Fruit fly (Drosophila melanogaster) whole organism, embryonic: ENCODE data around the gene rempA.
A peak's percentile ranks its signal among the peaks of the same experiment; 100 is the strongest.

Experiments used
- Abd-B ChIP-seq: fragments of 200-800 bp; sonication (Bioruptor generic); optimal IDR thresholded peaks from 2 replicates; lab custom pipeline; 2018; ENCODE audit warnings: missing biosample characterization, mild to moderate bottlenecking, missing genetic modification characterization, moderate library complexity
- Ada2b ChIP-seq: fragments of 200-800 bp; sonication (Bioruptor generic); IDR thresholded peaks from 2 replicates; pipeline ENCODE4 v1.3.6; 2022; ENCODE audit warnings: missing biosample characterization, missing genetic modification characterization
- Awh ChIP-seq: fragments of 200-800 bp; sonication (Bioruptor generic); IDR thresholded peaks from 2 replicates; pipeline ENCODE4, ENCODE4 v1.3.6; 2022; ENCODE audit warnings: missing biosample characterization, missing genetic modification characterization
- Bteb2 ChIP-seq: fragments of 200-800 bp; sonication (Bioruptor generic); optimal IDR thresholded peaks from 2 replicates; lab custom pipeline; 2016; ENCODE audit warnings: missing biosample characterization, missing genetic modification characterization
- CG12155 ChIP-seq: fragments of 200-800 bp; sonication (Bioruptor generic); optimal IDR thresholded peaks from 3 replicates; lab custom pipeline; 2016; ENCODE audit warnings: missing biosample characterization, missing genetic modification characterization
- CG12219 ChIP-seq: fragments of 200-800 bp; sonication (Bioruptor generic); optimal IDR thresholded peaks from 3 replicates; lab custom pipeline; 2018; ENCODE audit warnings: missing biosample characterization, mild to moderate bottlenecking, missing genetic modification characterization
- CG12659 ChIP-seq: fragments of 200-800 bp; sonication (Bioruptor generic); optimal IDR thresholded peaks from 3 replicates; lab custom pipeline; 2017; ENCODE audit warnings: mild to moderate bottlenecking, missing biosample characterization, missing genetic modification reagents, missing genetic modification characterization
- CG12769 ChIP-seq: fragments of 200-800 bp; sonication (Bioruptor generic); optimal IDR thresholded peaks from 2 replicates; lab custom pipeline; 2019; ENCODE audit warnings: missing biosample characterization, mild to moderate bottlenecking, missing genetic modification characterization, moderate library complexity
- CG16813 ChIP-seq: fragments of 200-800 bp; sonication (Bioruptor generic); IDR thresholded peaks from 3 replicates; pipeline ENCODE4 v1.3.6; 2022; ENCODE audit warnings: missing biosample characterization, missing genetic modification characterization; ENCODE audit not compliant: partially characterized antibody
- CG17612 ChIP-seq: fragments of 200-800 bp; sonication (Bioruptor generic); IDR thresholded peaks from 2 replicates; pipeline ENCODE4 v1.3.6; 2022; ENCODE audit warnings: missing biosample characterization, missing genetic modification characterization
- CG2202 ChIP-seq: fragments of 200-800 bp; sonication (Bioruptor generic); optimal IDR thresholded peaks from 2 replicates; lab custom pipeline; 2018; ENCODE audit warnings: missing biosample characterization, mild to moderate bottlenecking, missing genetic modification characterization
- CG2712 ChIP-seq: fragments of 200-800 bp; optimal IDR thresholded peaks from 3 replicates; lab custom pipeline; 2019; ENCODE audit warnings: missing biosample characterization, mild to moderate bottlenecking, missing genetic modification characterization, moderate library complexity
- CG32767 ChIP-seq: fragments of 200-800 bp; sonication (Bioruptor generic); IDR thresholded peaks from 2 replicates; pipeline ENCODE4 v1.3.6; 2022; ENCODE audit warnings: missing biosample characterization, missing genetic modification characterization
- CG4282 ChIP-seq: fragments of 200-800 bp; sonication (Bioruptor generic); optimal IDR thresholded peaks from 2 replicates; lab custom pipeline; 2016; ENCODE audit warnings: missing biosample characterization, missing genetic modification characterization
- CG6175 ChIP-seq: fragments of 200-800 bp; sonication (Bioruptor generic); IDR thresholded peaks from 3 replicates; pipeline ENCODE4 v1.3.6; 2022; ENCODE audit warnings: missing biosample characterization, missing genetic modification characterization
- CG9932 ChIP-seq: fragments of 200-800 bp; sonication (Bioruptor generic); IDR thresholded peaks from 2 replicates; pipeline ENCODE4 v1.3.6; 2022; ENCODE audit warnings: missing biosample characterization, missing genetic modification characterization
- Ets97D ChIP-seq: fragments of 200-800 bp; sonication (Bioruptor generic); optimal IDR thresholded peaks from 3 replicates; lab custom pipeline; 2016; ENCODE audit warnings: missing biosample characterization, missing genetic modification characterization
- GATAe ChIP-seq: fragments of 200-800 bp; sonication (Bioruptor generic); conservative IDR thresholded peaks from 2 replicates; pipeline ENCODE4 v1.3.6; 2022; ENCODE audit warnings: missing biosample characterization, missing genetic modification characterization
- HHEX ChIP-seq: fragments of 200-800 bp; sonication (Bioruptor generic); optimal IDR thresholded peaks from 3 replicates; lab custom pipeline; 2017; ENCODE audit warnings: missing biosample characterization, mild to moderate bottlenecking, missing genetic modification characterization, missing genetic modification reagents
- HLH54F ChIP-seq: fragments of 200-800 bp; sonication (Bioruptor generic); optimal IDR thresholded peaks from 3 replicates; lab custom pipeline; 2016; ENCODE audit warnings: missing biosample characterization, missing genetic modification characterization
- Lpt ChIP-seq: fragments of >200 bp; optimal IDR thresholded peaks from 2 replicates; lab custom pipeline; 2018; ENCODE audit warnings: missing biosample characterization, missing genetic modification characterization
- MBD-R2 ChIP-seq: fragments of 200-800 bp; sonication (Bioruptor generic); IDR thresholded peaks from 2 replicates; pipeline ENCODE4 v1.3.6; 2022; ENCODE audit warnings: missing biosample characterization, missing genetic modification characterization
- Myb ChIP-seq: fragments of 200-800 bp; sonication (Bioruptor generic); optimal IDR thresholded peaks from 2 replicates; lab custom pipeline; 2016; ENCODE audit warnings: missing biosample characterization, missing genetic modification characterization
- NfI ChIP-seq: fragments of 200-800 bp; sonication (Bioruptor generic); optimal IDR thresholded peaks from 3 replicates; lab custom pipeline; 2018; ENCODE audit warnings: missing biosample characterization, mild to moderate bottlenecking, missing genetic modification characterization, moderate library complexity
- PHDP ChIP-seq: fragments of 200-800 bp; sonication (Bioruptor generic); optimal IDR thresholded peaks from 3 replicates; lab custom pipeline; 2018; ENCODE audit warnings: missing biosample characterization, mild to moderate bottlenecking, missing genetic modification characterization, moderate library complexity
- Sin3A ChIP-seq: fragments of >200 bp; optimal IDR thresholded peaks from 2 replicates; lab custom pipeline; 2018
- Sox100B ChIP-seq: fragments of 200-800 bp; sonication (Bioruptor generic); optimal IDR thresholded peaks from 3 replicates; lab custom pipeline; 2018; ENCODE audit warnings: missing biosample characterization, mild to moderate bottlenecking, missing genetic modification characterization
- Taf1 ChIP-seq: fragments of 200-800 bp; sonication (Bioruptor generic); IDR thresholded peaks from 2 replicates; pipeline ENCODE4 v1.3.6; 2022; ENCODE audit warnings: missing biosample characterization, missing genetic modification characterization
- aop ChIP-seq: fragments of 200-800 bp; sonication (Bioruptor generic); IDR thresholded peaks from 2 replicates; pipeline ENCODE4 v1.3.6; 2022; ENCODE audit warnings: missing biosample characterization, missing genetic modification characterization
- ci ChIP-seq: fragments of 200-800 bp; sonication (Bioruptor generic); IDR thresholded peaks from 3 replicates; pipeline ENCODE4 v1.3.6; 2022; ENCODE audit warnings: missing biosample characterization, missing genetic modification characterization
- crp ChIP-seq, 2 experiments: fragments of 200-800 bp; sonication (Bioruptor generic); optimal IDR thresholded peaks; 2 replicates in 1 of 2; 3 replicates in 1 of 2; lab custom pipeline; 2017; ENCODE audit warnings: missing biosample characterization in 2 of 2, missing genetic modification characterization in 2 of 2, mild to moderate bottlenecking in 1 of 2, moderate library complexity in 1 of 2
- dati ChIP-seq: fragments of 200-800 bp; sonication (Bioruptor generic); IDR thresholded peaks from 2 replicates; pipeline ENCODE4 v1.3.6; 2022; ENCODE audit warnings: missing biosample characterization, missing genetic modification characterization
- dmrt99B ChIP-seq: fragments of 200-800 bp; sonication (Bioruptor generic); optimal IDR thresholded peaks from 2 replicates; lab custom pipeline; 2018; ENCODE audit warnings: missing biosample characterization, mild to moderate bottlenecking, missing genetic modification characterization, moderate library complexity
- en ChIP-seq: fragments of 200-800 bp; sonication (Bioruptor generic); optimal IDR thresholded peaks from 2 replicates; lab custom pipeline; 2016; ENCODE audit warnings: missing biosample characterization, missing genetic modification characterization
- esg ChIP-seq: fragments of 200-800 bp; sonication (Bioruptor generic); conservative IDR thresholded peaks from 2 replicates; pipeline ENCODE4 v1.3.6; 2022; ENCODE audit warnings: missing biosample characterization, missing genetic modification characterization
- ewg ChIP-seq: fragments of 200-800 bp; sonication (Bioruptor generic); optimal IDR thresholded peaks from 3 replicates; lab custom pipeline; 2017; ENCODE audit warnings: mild to moderate bottlenecking, missing biosample characterization, missing genetic modification reagents, missing genetic modification characterization
- gro ChIP-seq: fragments of 200-800 bp; sonication (Bioruptor generic); optimal IDR thresholded peaks from 2 replicates; lab custom pipeline; 2016; ENCODE audit warnings: missing biosample characterization, missing genetic modification characterization
- gsb ChIP-seq: fragments of 200-800 bp; sonication (Bioruptor generic); IDR thresholded peaks from 2 replicates; pipeline ENCODE4 v1.3.6; 2022; ENCODE audit warnings: missing biosample characterization, missing genetic modification characterization
- hbn ChIP-seq: fragments of 200-800 bp; sonication (Bioruptor generic); IDR thresholded peaks from 2 replicates; pipeline ENCODE4 v1.3.6; 2022; ENCODE audit warnings: missing biosample characterization, missing genetic modification characterization; ENCODE audit not compliant: partially characterized antibody
- klu ChIP-seq: fragments of 200-800 bp; sonication (Bioruptor generic); IDR thresholded peaks from 2 replicates; pipeline ENCODE4 v1.3.6; 2022; ENCODE audit warnings: missing biosample characterization, missing genetic modification characterization
- lab ChIP-seq: fragments of 200-800 bp; sonication (Bioruptor generic); optimal IDR thresholded peaks from 3 replicates; lab custom pipeline; 2017; ENCODE audit warnings: missing biosample characterization, missing genetic modification characterization, mild to moderate bottlenecking, moderate library complexity, missing genetic modification reagents
- lmd ChIP-seq: fragments of 200-800 bp; sonication (Bioruptor generic); IDR thresholded peaks from 2 replicates; pipeline ENCODE4 v1.3.6; 2022; ENCODE audit warnings: missing biosample characterization, missing genetic modification characterization
- lola ChIP-seq, 3 experiments: fragments of >200 bp in 2 of 3; fragments of 200-800 bp in 1 of 3; sonication (Bioruptor generic) in 1 of 3; optimal IDR thresholded peaks; 2 replicates each; lab custom pipeline; 2017 to 2019; ENCODE audit warnings: missing biosample characterization in 3 of 3, missing genetic modification characterization in 3 of 3, mild to moderate bottlenecking in 1 of 3, moderate library complexity in 1 of 3
- mirr ChIP-seq: fragments of 200-800 bp; sonication (Bioruptor generic); optimal IDR thresholded peaks from 3 replicates; lab custom pipeline; 2018; ENCODE audit warnings: missing biosample characterization, mild to moderate bottlenecking, missing genetic modification characterization
- nau ChIP-seq: fragments of 200-800 bp; sonication (Bioruptor generic); optimal IDR thresholded peaks from 3 replicates; lab custom pipeline; 2017; ENCODE audit warnings: missing biosample characterization, mild to moderate bottlenecking, missing genetic modification characterization, missing genetic modification reagents
- nerfin-2 ChIP-seq: fragments of 200-800 bp; sonication (Bioruptor generic); IDR thresholded peaks from 2 replicates; pipeline ENCODE4 v1.3.6; 2022; ENCODE audit warnings: missing biosample characterization, missing genetic modification characterization; ENCODE audit not compliant: partially characterized antibody
- slou ChIP-seq: fragments of 200-800 bp; sonication (Bioruptor generic); optimal IDR thresholded peaks from 3 replicates; lab custom pipeline; 2016; ENCODE audit warnings: missing biosample characterization, missing genetic modification characterization
- slp2 ChIP-seq: fragments of 200-800 bp; sonication (Bioruptor generic); optimal IDR thresholded peaks from 2 replicates; lab custom pipeline; 2016; ENCODE audit warnings: missing biosample characterization, missing genetic modification characterization
- tin ChIP-seq: fragments of 200-800 bp; sonication (Bioruptor generic); optimal IDR thresholded peaks from 3 replicates; lab custom pipeline; 2016; ENCODE audit warnings: missing biosample characterization, missing genetic modification characterization
- yki ChIP-seq: fragments of >200 bp; optimal IDR thresholded peaks from 3 replicates; lab custom pipeline; 2018

rempA gene

dm6 chr2L:521940-522632 lies 38.0 kb downstream of the rempA start (continued):
- TF ChIP-seq gro (GFP tag; lab: Kevin White, UChicago): peak; percentile 60
- peak; percentile 73 for TF ChIP-seq Ada2b (GFP tag; lab: Robert Waterston, UW)
- no peak for TF ChIP-seq Lpt (GFP tag; lab: Kevin White, UChicago)
- TF ChIP-seq lola (GFP tag; optimal IDR thresholded peaks at IDR 0.05; lab: Kevin White, UChicago): peak in 1 of 3 experiments; percentile 70
- peak; percentile 56 for TF ChIP-seq Sox100B
- TF ChIP-seq Awh: peak; percentile 83
- peak; percentile 76 for TF ChIP-seq PHDP (tag; lab: Kevin White, UChicago)
- peak; percentile 61 for TF ChIP-seq CG12659 (GFP tag; lab: Kevin White, UChicago)
- peak; percentile 61 for TF ChIP-seq Abd-B (GFP tag; lab: Kevin White, UChicago)
- TF ChIP-seq en (GFP tag; lab: Kevin White, UChicago): no peak
- peak; percentile 19 for TF ChIP-seq NfI (GFP tag; lab: Kevin White, UChicago)
- TF ChIP-seq CG6175 (GFP tag; lab: Robert Waterston, UW): 0 out of 3 replicates have a peak, but pooled peaks have one; percentile 27
- TF ChIP-seq crp (GFP tag; optimal IDR thresholded peaks at IDR 0.05; lab: Kevin White, UChicago): no peak
- TF ChIP-seq lab (GFP tag; lab: Kevin White, UChicago): peak; percentile 87
- TF ChIP-seq aop: no peak
- no peak for TF ChIP-seq yki
- TF ChIP-seq mirr: peak; percentile 54
- peak; percentile 71 for TF ChIP-seq HHEX (GFP tag; lab: Kevin White, UChicago)
- peak; percentile 46 for TF ChIP-seq ewg
- peak; percentile 18 for TF ChIP-seq Ets97D (GFP tag; lab: Kevin White, UChicago)
- TF ChIP-seq CG32767 (GFP tag; lab: Robert Waterston, UW): peak; percentile 87
- no peak for TF ChIP-seq Bteb2 (GFP tag; lab: Kevin White, UChicago)
- no peak for TF ChIP-seq nerfin-2
- TF ChIP-seq klu (GFP tag; lab: Robert Waterston, UW): no peak; the same call in 1 of the 2 replicates
- TF ChIP-seq CG12219: peak; percentile 65
- peak; percentile 62 for TF ChIP-seq nau (GFP tag; lab: Kevin White, UChicago)
- TF ChIP-seq Myb (GFP tag; lab: Kevin White, UChicago): no peak
- TF ChIP-seq CG12155 (GFP tag; lab: Kevin White, UChicago): peak; percentile 47
- peak; percentile 83 for TF ChIP-seq CG12769 (tag; lab: Kevin White, UChicago)
- TF ChIP-seq lmd (GFP tag; lab: Robert Waterston, UW): peak; percentile 83
- TF ChIP-seq CG9932 (GFP tag; lab: Robert Waterston, UW): 0 out of 2 replicates have a peak, but pooled peaks have one; percentile 13
- peak; percentile 60 for TF ChIP-seq GATAe
- peak; percentile 93 for TF ChIP-seq CG2712 (tag; lab: Kevin White, UChicago)
- TF ChIP-seq dati (GFP tag; lab: Robert Waterston, UW): peak; percentile 64; the same call in 1 of the 2 replicates
- TF ChIP-seq Sin3A (lab: Kevin White, UChicago): no peak
- peak; percentile 61 for TF ChIP-seq slp2 (GFP tag; lab: Kevin White, UChicago)
- peak; percentile 90 for TF ChIP-seq ci (GFP tag; lab: Robert Waterston, UW)
- peak; percentile 63 for TF ChIP-seq gsb (GFP tag; lab: Robert Waterston, UW)
- TF ChIP-seq Taf1 (GFP tag; lab: Robert Waterston, UW): no peak
- peak; percentile 30; the same call in 1 of the 2 replicates for TF ChIP-seq MBD-R2
- peak; percentile 24 for TF ChIP-seq HLH54F (GFP tag; lab: Kevin White, UChicago)
- TF ChIP-seq tin (GFP tag; lab: Kevin White, UChicago): peak; percentile 60
- TF ChIP-seq hbn (GFP tag; lab: Robert Waterston, UW): no peak
- peak; percentile 85 for TF ChIP-seq esg
- peak; percentile 37; the same call in 1 of the 2 replicates for TF ChIP-seq CG17612 (GFP tag; lab: Robert Waterston, UW)
- no peak for TF ChIP-seq slou (GFP tag; lab: Kevin White, UChicago)
- no peak for TF ChIP-seq CG4282
- TF ChIP-seq CG2202: peak; percentile 63
- peak; percentile 90 for TF ChIP-seq dmrt99B (tag; lab: Kevin White, UChicago)
- TF ChIP-seq CG16813 (GFP tag; lab: Robert Waterston, UW): no peak
